Worm (Caenorhabditis elegans): ENCODE results near the gene T02E9.5.

- TF ChIP-seq fkh-10 (GFP tag; optimal IDR thresholded peaks at IDR 0.05) (no peak), Y48G9A.11 (GFP tag; IDR thresholded peaks at IDR 0.05) (no peak), nhr-48 (tag; optimal IDR thresholded peaks at IDR 0.05) (no peak), nhr-237 (tag; optimal IDR thresholded peaks at IDR 0.05) (no peak)
Measured at ce11 chrV:11308915-11309314, 33.1 kb upstream of the T02E9.5 start.

Data from whole organism, L4 larva.